Fruit fly (Drosophila melanogaster): ENCODE measurements around the gene Gbeta13F.

The Gbeta13F gene

dm6 chrX:15889780-15890608 lies 30.1 kb downstream of the Gbeta13F start, which contains the start of the genes MSBP and CG15916 (continued):
- TF ChIP-seq croc (GFP tag; conservative IDR thresholded peaks at IDR 0.05) (no peak), CG13624 (GFP tag; optimal IDR thresholded peaks at IDR 0.05) (no peak), Oaz (GFP tag; IDR thresholded peaks at IDR 0.05) (no peak), C15 (GFP tag; IDR thresholded peaks at IDR 0.05) (no peak), dysf (GFP tag; IDR thresholded peaks at IDR 0.05) (no peak; the same call in 2 of the 3 replicates), Bdp1 (GFP tag; optimal IDR thresholded peaks at IDR 0.05) (no peak), MESR4 (GFP tag; optimal IDR thresholded peaks at IDR 0.05) (peak; percentile 75), Dbx (GFP tag; IDR thresholded peaks at IDR 0.05) (no peak), Aef1 (GFP tag; IDR thresholded peaks at IDR 0.05) (no peak), Taf1 (GFP tag; IDR thresholded peaks at IDR 0.05) (0 out of 2 replicates have a peak, but pooled peaks have one; percentile 8), CG6791 (GFP tag; IDR thresholded peaks at IDR 0.05; ENCODE audit: partially characterized antibody) (no peak), CG2116 (GFP tag; optimal IDR thresholded peaks at IDR 0.05) (peak; percentile 38), stc (GFP tag; IDR thresholded peaks at IDR 0.05) (no peak), chif (GFP tag; optimal IDR thresholded peaks at IDR 0.05) (no peak), sug (tag; optimal IDR thresholded peaks at IDR 0.05) (peak; percentile 20), chinmo (GFP tag; IDR thresholded peaks at IDR 0.05; ENCODE audit: partially characterized antibody) (no peak), dpn (GFP tag; optimal IDR thresholded peaks at IDR 0.05) (no peak), CTCF (GFP tag; optimal IDR thresholded peaks at IDR 0.05) (no peak), NC2α (GFP tag; optimal IDR thresholded peaks at IDR 0.05) (no peak), bbx (GFP tag; IDR thresholded peaks at IDR 0.05; ENCODE audit: partially characterized antibody) (no peak), cad (GFP tag; optimal IDR thresholded peaks at IDR 0.05) (no peak), CG7357 (GFP tag; IDR thresholded peaks at IDR 0.05) (peak; percentile 92), pros (GFP tag; optimal IDR thresholded peaks at IDR 0.05) (no peak), CG12236 (GFP tag; optimal IDR thresholded peaks at IDR 0.05) (no peak), HLH4C (GFP tag; IDR thresholded peaks at IDR 0.05; ENCODE audit: partially characterized antibody) (no peak), HmgD (GFP tag; optimal IDR thresholded peaks at IDR 0.05) (no peak), Dip3 (GFP tag; optimal IDR thresholded peaks at IDR 0.05) (peak; percentile 1), zen2 (GFP tag; IDR thresholded peaks at IDR 0.05; ENCODE audit: partially characterized antibody) (no peak), CG15514 (GFP tag; optimal IDR thresholded peaks at IDR 0.05) (peak; percentile 34), CG17612 (GFP tag; IDR thresholded peaks at IDR 0.05) (no peak), CG32772 (GFP tag; IDR thresholded peaks at IDR 0.05) (no peak), mirr (GFP tag; optimal IDR thresholded peaks at IDR 0.05) (no peak), Ravus (GFP tag; IDR thresholded peaks at IDR 0.05) (no peak), B-H2 (GFP tag; optimal IDR thresholded peaks at IDR 0.05) (no peak), HLH3B (GFP tag; IDR thresholded peaks at IDR 0.05) (no peak), CG1529 (GFP tag; optimal IDR thresholded peaks at IDR 0.05) (no peak), Sox100B (GFP tag; optimal IDR thresholded peaks at IDR 0.05) (peak; percentile 21), fru (optimal IDR thresholded peaks at IDR 0.05) (no peak), pho (GFP tag; optimal IDR thresholded peaks at IDR 0.05) (no peak), disco-r (GFP tag; optimal IDR thresholded peaks at IDR 0.05) (no peak), BtbVII (GFP tag; optimal IDR thresholded peaks at IDR 0.05) (no peak), pzg (GFP tag; optimal IDR thresholded peaks at IDR 0.05) (peak; percentile 20), Pdp1 (GFP tag; optimal IDR thresholded peaks at IDR 0.05) (no peak), Gsc (GFP tag; IDR thresholded peaks at IDR 0.05) (no peak), tin (GFP tag; optimal IDR thresholded peaks at IDR 0.05) (peak; percentile 22), so (GFP tag; IDR thresholded peaks at IDR 0.05) (no peak), CG11696 (GFP tag; IDR thresholded peaks at IDR 0.05) (no peak), CG11695 (GFP tag; IDR thresholded peaks at IDR 0.05) (no peak), sqz (GFP tag; optimal IDR thresholded peaks at IDR 0.05) (no peak), en (GFP tag; optimal IDR thresholded peaks at IDR 0.05) (no peak), Spps (tag; optimal IDR thresholded peaks at IDR 0.05) (no peak), E2f2 (GFP tag; IDR thresholded peaks at IDR 0.05) (no peak)

Data from whole organism, embryonic.